Worm (Caenorhabditis elegans) whole organism, young adult: ENCODE measurements around the gene ver-1.

Experiments used
- B0035.1 ChIP-seq: sonication (generic microtip); optimal IDR thresholded peaks from 2 replicates; lab custom pipeline; 2016; ENCODE audit warnings: missing genetic modification characterization, mild to moderate bottlenecking, missing compliant biosample characterization, missing genotype, missing genetic modification reagents
- B0336.3 ChIP-seq: fragments of 200-800 bp; sonication (Bioruptor generic); IDR thresholded peaks from 2 replicates; pipeline ENCODE4 v1.3.6; 2022; ENCODE audit warnings: missing genetic modification characterization, missing compliant biosample characterization
- C06A6.2 ChIP-seq: fragments of 200-800 bp; sonication (Bioruptor generic); conservative IDR thresholded peaks from 2 replicates; pipeline ENCODE4 v1.3.6; 2022; ENCODE audit warnings: missing genetic modification characterization, missing compliant biosample characterization
- F49E8.2 ChIP-seq: sonication (generic microtip); optimal IDR thresholded peaks from 3 replicates; lab custom pipeline; 2017; ENCODE audit warnings: missing genetic modification characterization, mild to moderate bottlenecking, missing compliant biosample characterization, antibody characterized with exemption, moderate library complexity; ENCODE audit not compliant: insufficient read depth
- F55B11.4 ChIP-seq: sonication (generic microtip); optimal IDR thresholded peaks from 2 replicates; lab custom pipeline; 2016; ENCODE audit warnings: missing compliant biosample characterization, missing genetic modification characterization, borderline replicate concordance; ENCODE audit not compliant: insufficient read depth
- F57A8.1 ChIP-seq: fragments of 200-800 bp; sonication (Bioruptor generic); optimal IDR thresholded peaks from 2 replicates; lab custom pipeline; 2018; ENCODE audit warnings: mild to moderate bottlenecking, missing genetic modification characterization, moderate library complexity, missing compliant biosample characterization
- F57C9.4 ChIP-seq: sonication (generic microtip); optimal IDR thresholded peaks from 2 replicates; lab custom pipeline; 2017; ENCODE audit warnings: mild to moderate bottlenecking, missing genetic modification characterization, missing compliant biosample characterization
- Y67H2A.10 ChIP-seq: fragments of 200-800 bp; sonication (Bioruptor generic); conservative IDR thresholded peaks from 2 replicates; pipeline ENCODE4 v1.3.6; 2022; ENCODE audit warnings: missing genetic modification reagents, missing genetic modification characterization, missing compliant biosample characterization
- Y79H2A.3 ChIP-seq: fragments of 200-800 bp; sonication (Bioruptor generic); conservative IDR thresholded peaks from 2 replicates; pipeline ENCODE4 v1.3.6; 2022; ENCODE audit warnings: missing genetic modification reagents, missing genetic modification characterization, missing compliant biosample characterization
- akir-1 ChIP-seq: fragments of 200-800 bp; sonication (Bioruptor generic); optimal IDR thresholded peaks from 2 replicates; lab custom pipeline; 2018; ENCODE audit warnings: mild to moderate bottlenecking, missing genetic modification characterization, moderate library complexity, missing compliant biosample characterization
- aptf-2 ChIP-seq: fragments of 200-800 bp; sonication (Bioruptor generic); conservative IDR thresholded peaks from 2 replicates; pipeline ENCODE4 v1.3.6; 2022; ENCODE audit warnings: missing genetic modification reagents, missing genetic modification characterization, missing compliant biosample characterization
- attf-5 ChIP-seq: fragments of 200-800 bp; sonication (Bioruptor generic); optimal IDR thresholded peaks from 2 replicates; lab custom pipeline; 2018; ENCODE audit warnings: mild to moderate bottlenecking, missing genetic modification characterization, missing compliant biosample characterization
- cebp-1 ChIP-seq, 2 experiments: fragments of 200-800 bp in 1 of 2; sonication (Bioruptor generic) in 1 of 2; sonication (generic microtip) in 1 of 2; IDR thresholded peaks in 1 of 2; optimal IDR thresholded peaks in 1 of 2; 2 replicates each; pipeline versions ENCODE4 v1.3.6 to Lab custom; 2017 to 2022; ENCODE audit warnings: missing compliant biosample characterization in 2 of 2, missing genetic modification characterization in 2 of 2, mild to moderate bottlenecking in 1 of 2, missing genetic modification reagents in 1 of 2, moderate library complexity in 1 of 2
- ceh-100 ChIP-seq: fragments of 200-800 bp; sonication (Bioruptor generic); IDR thresholded peaks from 2 replicates; pipeline ENCODE4 v1.3.6; 2022; ENCODE audit warnings: missing genetic modification reagents, missing genetic modification characterization, missing compliant biosample characterization
- chd-7 ChIP-seq: sonication (generic microtip); optimal IDR thresholded peaks from 2 replicates; lab custom pipeline; 2016; ENCODE audit warnings: mild to moderate bottlenecking, missing genetic modification characterization, moderate library complexity, missing compliant biosample characterization
- efl-1 ChIP-seq: fragments of 150-350 bp; optimal IDR thresholded peaks from 2 replicates; lab custom pipeline; 2014; ENCODE audit warnings: missing biosample characterization, missing genetic modification reagents, missing genetic modification characterization
- egl-44 ChIP-seq: fragments of 200-800 bp; sonication (Bioruptor generic); IDR thresholded peaks from 2 replicates; pipeline ENCODE4 v1.3.6; 2022; ENCODE audit warnings: missing genetic modification reagents, missing genetic modification characterization, missing compliant biosample characterization
- gei-17 ChIP-seq: fragments of 200-800 bp; sonication (Bioruptor generic); optimal IDR thresholded peaks from 2 replicates; lab custom pipeline; 2018; ENCODE audit warnings: mild to moderate bottlenecking, missing genetic modification characterization, missing compliant biosample characterization
- hlh-12 ChIP-seq: sonication (generic microtip); optimal IDR thresholded peaks from 2 replicates; lab custom pipeline; 2016; ENCODE audit warnings: missing genetic modification characterization, missing compliant biosample characterization
- hmg-20 ChIP-seq: fragments of 200-800 bp; sonication (Bioruptor generic); IDR thresholded peaks from 2 replicates; pipeline ENCODE4 v1.3.6; 2022; ENCODE audit warnings: missing genetic modification reagents, missing genetic modification characterization, missing compliant biosample characterization
- hsf-1 ChIP-seq: fragments of 200-800 bp; sonication (Bioruptor generic); IDR thresholded peaks from 2 replicates; pipeline ENCODE4 v1.3.6; 2022; ENCODE audit warnings: missing genetic modification reagents, missing genetic modification characterization, missing compliant biosample characterization
- lin-26 ChIP-seq: fragments of 200-800 bp; sonication (Bioruptor generic); IDR thresholded peaks from 2 replicates; pipeline ENCODE4 v1.3.6; 2022; ENCODE audit warnings: missing genetic modification reagents, missing genetic modification characterization, missing compliant biosample characterization
- lin-40 ChIP-seq: sonication (generic microtip); optimal IDR thresholded peaks from 2 replicates; lab custom pipeline; 2016; ENCODE audit warnings: missing genetic modification characterization, mild to moderate bottlenecking, missing compliant biosample characterization, missing genotype, missing genetic modification reagents
- lir-1 ChIP-seq: fragments of 200-800 bp; sonication (Bioruptor generic); conservative IDR thresholded peaks from 2 replicates; pipeline ENCODE4 v1.3.6; 2022; ENCODE audit warnings: missing genetic modification reagents, missing genetic modification characterization, missing compliant biosample characterization
- madf-10 ChIP-seq: sonication (generic microtip); optimal IDR thresholded peaks from 2 replicates; lab custom pipeline; 2016; ENCODE audit warnings: mild to moderate bottlenecking, missing genetic modification characterization, missing compliant biosample characterization
- mes-4 ChIP-seq: sonication (generic microtip); optimal IDR thresholded peaks from 2 replicates; lab custom pipeline; 2016; ENCODE audit warnings: missing genotype, missing genetic modification characterization, missing compliant biosample characterization
- mxl-1 ChIP-seq: sonication (generic microtip); optimal IDR thresholded peaks from 2 replicates; lab custom pipeline; 2016; ENCODE audit warnings: missing genetic modification characterization, missing compliant biosample characterization
- nfya-1 ChIP-seq: sonication (generic microtip); optimal IDR thresholded peaks from 2 replicates; lab custom pipeline; 2017; ENCODE audit warnings: antibody characterized with exemption, missing compliant biosample characterization, missing genetic modification characterization, borderline replicate concordance; ENCODE audit not compliant: insufficient read depth
- nhr-27 ChIP-seq: fragments of 200-800 bp; sonication (Bioruptor generic); optimal IDR thresholded peaks from 2 replicates; lab custom pipeline; 2018; ENCODE audit warnings: mild to moderate bottlenecking, missing genetic modification characterization, moderate library complexity, missing compliant biosample characterization
- pha-4 ChIP-seq: fragments of 150-350 bp; sonication (generic microtip); optimal IDR thresholded peaks from 2 replicates; lab custom pipeline; 2014; ENCODE audit warnings: missing biosample characterization, missing genetic modification reagents, missing genetic modification characterization
- rcor-1 ChIP-seq: fragments of 200-800 bp; sonication (Bioruptor generic); IDR thresholded peaks from 2 replicates; pipeline ENCODE4 v1.3.6; 2022; ENCODE audit warnings: missing genetic modification reagents, missing genetic modification characterization, missing compliant biosample characterization
- rec-8 ChIP-seq, 2 experiments: sonication (generic microtip); optimal IDR thresholded peaks; 2 replicates each; lab custom pipeline; 2016; ENCODE audit warnings: mild to moderate bottlenecking in 2 of 2, missing genetic modification characterization in 2 of 2, missing genetic modification reagents in 2 of 2, missing genotype in 2 of 2, missing biosample characterization in 1 of 2, missing compliant biosample characterization in 1 of 2, moderate library complexity in 1 of 2
- sea-2 ChIP-seq: fragments of 200-800 bp; sonication (Bioruptor generic); IDR thresholded peaks from 2 replicates; pipeline ENCODE4 v1.3.6; 2022; ENCODE audit warnings: missing genetic modification characterization, missing compliant biosample characterization
- somi-1 ChIP-seq: fragments of 200-800 bp; sonication (Bioruptor generic); optimal IDR thresholded peaks from 2 replicates; lab custom pipeline; 2018; ENCODE audit warnings: mild to moderate bottlenecking, missing genetic modification characterization, missing compliant biosample characterization
- sptf-2 ChIP-seq: fragments of 200-800 bp; sonication (Bioruptor generic); optimal IDR thresholded peaks from 2 replicates; lab custom pipeline; 2018; ENCODE audit warnings: mild to moderate bottlenecking, missing genetic modification characterization, missing compliant biosample characterization
- tbp1 ChIP-seq: fragments of 200-800 bp; sonication (Bioruptor generic); optimal IDR thresholded peaks from 2 replicates; lab custom pipeline; 2018; ENCODE audit warnings: mild to moderate bottlenecking, missing genetic modification characterization, missing compliant biosample characterization
- ztf-22 ChIP-seq: fragments of 200-800 bp; sonication (Bioruptor generic); optimal IDR thresholded peaks from 2 replicates; lab custom pipeline; 2018; ENCODE audit warnings: mild to moderate bottlenecking, missing genetic modification characterization, moderate library complexity, missing compliant biosample characterization
- ztf-28 ChIP-seq: fragments of 200-800 bp; sonication (Bioruptor generic); IDR thresholded peaks from 2 replicates; pipeline ENCODE4 v1.3.6; 2022; ENCODE audit warnings: missing genetic modification reagents, missing genetic modification characterization, missing compliant biosample characterization
- ztf-3 ChIP-seq: fragments of 200-800 bp; sonication (Bioruptor generic); optimal IDR thresholded peaks from 2 replicates; lab custom pipeline; 2018; ENCODE audit warnings: mild to moderate bottlenecking, missing genetic modification characterization, missing compliant biosample characterization

ver-1 gene

DNA sequence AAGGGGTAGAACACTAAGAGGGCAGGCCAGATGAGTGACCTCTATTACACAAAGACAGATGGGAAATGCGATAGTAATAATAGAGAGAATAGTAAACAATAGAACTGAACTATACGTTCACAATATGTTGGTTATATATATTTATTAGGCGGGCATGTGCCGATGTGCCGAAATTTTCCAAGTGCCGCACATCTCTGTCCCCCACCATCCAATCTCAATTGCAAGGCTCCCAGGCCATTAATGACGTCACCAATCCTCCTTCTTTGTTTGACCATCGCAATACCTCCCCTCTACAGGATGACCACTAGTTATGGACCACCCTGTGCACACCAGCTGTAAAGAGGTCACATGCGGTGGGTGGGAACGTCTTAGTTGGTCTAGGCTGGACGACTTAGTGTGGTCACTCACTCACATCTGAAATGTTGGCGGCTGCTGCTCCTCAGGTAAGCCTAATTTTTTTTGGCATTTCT lies 22.5 kb downstream of the ver-1 start, which contains the start of gene F40G9.6:
F40G9.6 (plus strand) TSS at position 420 of the 470 bp plus-strand sequence.
- TF ChIP-seq attf-5 (GFP tag; lab: Kevin White, UChicago), result no peak
- TF ChIP-seq rec-8 (tag; optimal IDR thresholded peaks at IDR 0.05; lab: Kevin White, UChicago), result no peak
- TF ChIP-seq sea-2 (GFP tag; lab: Robert Waterston, UW), result no peak
- TF ChIP-seq F55B11.4 (tag; lab: Kevin White, UChicago), result no peak
- no peak for TF ChIP-seq mes-4 (tag; lab: Kevin White, UChicago)
- no peak for TF ChIP-seq efl-1 (GFP tag; lab: Kevin White, UChicago)
- TF ChIP-seq ztf-28 (GFP tag; lab: Robert Waterston, UW), result no peak
- TF ChIP-seq akir-1 (GFP tag; lab: Kevin White, UChicago), result no peak
- TF ChIP-seq Y67H2A.10, result no peak
- no peak for TF ChIP-seq ztf-22 (GFP tag; lab: Kevin White, UChicago)

DNA sequence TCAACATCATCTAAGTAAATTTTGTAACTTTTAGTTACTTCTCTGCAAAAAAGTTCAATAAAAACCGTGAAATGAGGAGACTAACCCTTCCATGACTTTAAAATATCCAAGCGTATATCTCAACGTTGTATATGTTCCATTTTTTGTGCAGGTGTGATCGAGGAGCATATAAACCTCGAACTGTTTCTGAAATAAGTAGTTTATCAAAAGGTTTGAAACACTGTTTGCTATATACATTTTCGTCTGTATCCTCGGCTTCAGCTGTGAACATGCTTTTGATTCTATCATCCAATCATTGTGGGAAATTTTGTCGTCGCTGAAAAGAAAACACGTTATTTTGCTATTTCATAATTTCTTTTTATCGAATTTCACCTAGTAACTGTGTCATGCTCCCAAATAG lies 24.3 kb downstream of the ver-1 start, which contains the start of gene F40G9.5:
F40G9.5 (plus strand) TSS at position 301 of the 400 bp plus-strand sequence.
- TF ChIP-seq akir-1 (GFP tag; lab: Kevin White, UChicago), result no peak
- TF ChIP-seq cebp-1 (GFP tag; IDR thresholded peaks at IDR 0.05; lab: Robert Waterston, UW), result no peak
- TF ChIP-seq cebp-1 (tag; optimal IDR thresholded peaks at IDR 0.05; lab: Kevin White, UChicago), result no peak
- no peak for TF ChIP-seq F57A8.1 (GFP tag; lab: Kevin White, UChicago)

DNA sequence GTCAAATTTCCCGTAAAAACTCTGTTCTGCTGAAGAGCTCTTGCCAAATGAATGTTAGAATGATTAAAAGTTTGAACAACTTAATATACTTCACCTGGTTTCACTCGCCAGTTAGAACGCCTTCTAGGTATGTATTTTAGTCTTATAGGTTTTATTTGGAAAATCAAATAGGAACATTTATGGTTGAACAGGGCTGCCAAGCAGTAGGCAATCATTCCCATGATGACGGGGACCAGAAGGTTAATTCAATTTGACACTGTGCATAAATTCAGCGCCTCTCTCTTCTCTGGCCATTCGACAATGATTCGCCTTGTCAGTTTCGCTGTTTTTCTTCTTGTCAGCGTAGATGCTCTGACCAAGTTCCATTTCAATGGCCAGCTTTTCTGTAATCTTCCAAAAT lies 25.5 kb downstream of the ver-1 start, which contains the start of gene F40G9.15:
F40G9.15 (plus strand) TSS at position 301 of the 400 bp plus-strand sequence.
- no peak for TF ChIP-seq C06A6.2
- no peak for TF ChIP-seq madf-10 (tag; lab: Kevin White, UChicago)
- TF ChIP-seq lin-26 (GFP tag; lab: Robert Waterston, UW), result no peak
- no peak for TF ChIP-seq tbp1
- TF ChIP-seq aptf-2, result no peak
- no peak for TF ChIP-seq mxl-1 (tag; lab: Kevin White, UChicago)
- TF ChIP-seq attf-5 (GFP tag; lab: Kevin White, UChicago), result no peak
- no peak for TF ChIP-seq chd-7 (tag; lab: Kevin White, UChicago)
- TF ChIP-seq pha-4 (tag; lab: Kevin White, UChicago), result no peak
- no peak for TF ChIP-seq hsf-1 (GFP tag; lab: Robert Waterston, UW)
- no peak for TF ChIP-seq hmg-20 (GFP tag; lab: Robert Waterston, UW)
- TF ChIP-seq F49E8.2 (tag; lab: Kevin White, UChicago), result no peak
- no peak for TF ChIP-seq lin-40
- TF ChIP-seq B0035.1 (tag; lab: Kevin White, UChicago), result no peak
- TF ChIP-seq B0336.3 (GFP tag; lab: Robert Waterston, UW), result no peak
- no peak for TF ChIP-seq rcor-1 (GFP tag; lab: Robert Waterston, UW)
- no peak for TF ChIP-seq nfya-1 (tag; lab: Kevin White, UChicago)
- TF ChIP-seq, all 124 proteins: peak for 0

DNA sequence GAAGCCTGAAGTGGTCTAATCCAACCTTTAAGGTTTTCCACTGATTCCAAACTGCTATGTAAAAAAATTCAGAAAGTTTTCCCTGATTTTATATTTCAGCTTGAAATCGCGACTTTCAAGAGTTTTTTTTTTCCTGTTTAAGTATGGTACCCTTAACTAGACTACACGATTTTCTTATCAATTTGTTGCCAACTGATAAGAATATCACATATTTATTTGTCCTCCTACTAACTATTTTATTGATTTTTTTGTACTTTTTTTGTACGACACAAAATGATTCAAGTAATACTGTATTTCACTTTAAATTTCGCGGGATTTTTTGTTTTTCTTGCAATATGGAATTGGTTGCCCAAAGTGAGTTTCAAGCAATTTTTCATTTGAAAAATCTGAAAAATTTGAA lies 26.4 kb downstream of the ver-1 start:
- TF ChIP-seq hlh-12 (tag; lab: Kevin White, UChicago), result no peak
- TF ChIP-seq egl-44 (GFP tag; lab: Robert Waterston, UW), result no peak
- no peak for TF ChIP-seq nhr-27 (tag; lab: Kevin White, UChicago)
- no peak for TF ChIP-seq Y79H2A.3 (GFP tag; lab: Robert Waterston, UW)
- TF ChIP-seq somi-1 (GFP tag; lab: Kevin White, UChicago), result no peak
- TF ChIP-seq sptf-2 (GFP tag; lab: Kevin White, UChicago), result no peak
- TF ChIP-seq F57C9.4 (tag; lab: Kevin White, UChicago), result no peak
- TF ChIP-seq ceh-100, result no peak
- no peak for TF ChIP-seq ztf-3 (GFP tag; lab: Kevin White, UChicago)
- TF ChIP-seq gei-17 (GFP tag; lab: Kevin White, UChicago), result no peak
- no peak for TF ChIP-seq lir-1
- no peak for TF ChIP-seq mxl-1 (tag; lab: Kevin White, UChicago)
